Worm (Caenorhabditis elegans) whole organism, midembryonic: Measurements from ENCODE around the gene C34C12.6.

Source experiments
- T22C8.4 ChIP-seq: fragments of 200-800 bp; sonication (Bioruptor generic); IDR thresholded peaks from 2 replicates; pipeline ENCODE4 v1.3.6; 2022; ENCODE audit warnings: missing genetic modification characterization, missing compliant biosample characterization
- cog-1 ChIP-seq: sonication (generic microtip); optimal IDR thresholded peaks from 2 replicates; lab custom pipeline; 2016; ENCODE audit warnings: missing genetic modification characterization, missing compliant biosample characterization
- flt-1 ChIP-seq: fragments of 200-800 bp; sonication (Bioruptor generic); IDR thresholded peaks from 2 replicates; pipeline ENCODE4 v1.3.6; 2022; ENCODE audit warnings: missing genetic modification characterization, missing compliant biosample characterization
- klf-2 ChIP-seq: fragments of 200-800 bp; sonication (Bioruptor generic); conservative IDR thresholded peaks from 2 replicates; pipeline ENCODE4 v1.3.6; 2022; ENCODE audit warnings: missing genetic modification reagents, missing genetic modification characterization, missing compliant biosample characterization
- med-1 ChIP-seq: sonication (generic microtip); optimal IDR thresholded peaks from 2 replicates; lab custom pipeline; 2017; ENCODE audit warnings: missing genetic modification characterization, mild to moderate bottlenecking, missing compliant biosample characterization, antibody characterized with exemption, missing genetic modification reagents; ENCODE audit not compliant: insufficient read depth
- ref-1 ChIP-seq: fragments of 200-800 bp; sonication (Bioruptor generic); conservative IDR thresholded peaks from 2 replicates; pipeline ENCODE4 v1.3.6; 2022; ENCODE audit warnings: missing genetic modification reagents, missing genetic modification characterization, missing compliant biosample characterization
- tab-1 ChIP-seq: fragments of 200-800 bp; sonication (Bioruptor generic); IDR thresholded peaks from 2 replicates; pipeline ENCODE4 v1.3.6; 2022; ENCODE audit warnings: missing genetic modification characterization, missing compliant biosample characterization
- ztf-23 ChIP-seq: fragments of 200-800 bp; sonication (Bioruptor generic); IDR thresholded peaks from 2 replicates; pipeline ENCODE4 v1.3.6; 2022; ENCODE audit warnings: missing genetic modification reagents, missing genetic modification characterization, missing compliant biosample characterization
- ztf-29 ChIP-seq: fragments of 200-800 bp; sonication (Bioruptor generic); IDR thresholded peaks from 2 replicates; pipeline ENCODE4 v1.3.6; 2022; ENCODE audit warnings: missing genetic modification reagents, missing genetic modification characterization, missing compliant biosample characterization

C34C12.6 gene

DNA sequence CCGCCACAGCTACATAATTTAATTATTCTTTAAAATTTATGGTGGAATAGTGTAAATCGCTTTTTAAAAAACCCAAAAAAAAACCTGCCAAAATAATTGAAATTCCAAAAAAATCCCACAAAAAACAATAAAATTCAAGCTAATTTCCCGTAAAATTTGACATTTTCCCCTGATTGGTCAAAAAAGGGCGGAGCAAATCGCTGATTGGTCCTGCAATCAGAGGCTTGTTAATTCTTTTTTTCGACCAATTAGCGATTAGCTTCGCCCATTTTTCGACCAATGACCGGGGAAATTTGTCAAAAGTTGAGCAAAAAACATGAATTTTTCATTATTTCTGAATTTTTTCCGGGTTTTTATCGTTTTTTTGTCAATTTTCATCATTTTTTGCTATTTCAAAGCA is 15.4 kb upstream of the C34C12.6 start:
- no peak for TF ChIP-seq ztf-29 (GFP tag; lab: Robert Waterston, UW)
- no peak for TF ChIP-seq med-1
- no peak for TF ChIP-seq flt-1
- no peak for TF ChIP-seq ref-1 (GFP tag; lab: Robert Waterston, UW)
- no peak for TF ChIP-seq ztf-23 (GFP tag; lab: Robert Waterston, UW)
- no peak for TF ChIP-seq tab-1
- no peak for TF ChIP-seq T22C8.4 (GFP tag; lab: Robert Waterston, UW)
- no peak for TF ChIP-seq klf-2 (GFP tag; lab: Robert Waterston, UW)

DNA sequence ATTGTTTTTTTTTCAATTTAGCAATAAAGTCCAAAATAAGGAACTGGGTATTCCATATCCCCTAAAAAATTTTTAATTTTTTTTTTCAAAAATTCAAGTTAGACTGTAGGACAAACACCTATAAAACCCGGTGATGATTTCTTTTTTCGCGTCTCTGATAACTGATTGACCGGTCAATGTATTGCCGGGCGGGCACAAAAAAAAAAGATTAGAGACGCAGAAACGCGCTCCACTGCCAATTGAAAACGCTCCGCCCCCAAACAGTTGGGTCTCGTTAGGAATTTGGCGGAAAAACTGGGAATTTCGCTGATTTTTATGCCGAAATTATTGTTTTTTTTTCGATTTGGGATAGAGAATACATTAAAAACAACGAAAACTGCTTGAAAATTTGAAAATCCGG is 14.0 kb upstream of the C34C12.6 start:
- no peak for TF ChIP-seq cog-1
- no peak for TF ChIP-seq ztf-29 (GFP tag; lab: Robert Waterston, UW)
- TF ChIP-seq flt-1: no peak
- no peak for TF ChIP-seq tab-1
- TF ChIP-seq med-1: no peak
- no peak for TF ChIP-seq T22C8.4 (GFP tag; lab: Robert Waterston, UW)
- no peak for TF ChIP-seq klf-2 (GFP tag; lab: Robert Waterston, UW)
- no peak for TF ChIP-seq ztf-23 (GFP tag; lab: Robert Waterston, UW)
- no peak for TF ChIP-seq ref-1 (GFP tag; lab: Robert Waterston, UW)

DNA sequence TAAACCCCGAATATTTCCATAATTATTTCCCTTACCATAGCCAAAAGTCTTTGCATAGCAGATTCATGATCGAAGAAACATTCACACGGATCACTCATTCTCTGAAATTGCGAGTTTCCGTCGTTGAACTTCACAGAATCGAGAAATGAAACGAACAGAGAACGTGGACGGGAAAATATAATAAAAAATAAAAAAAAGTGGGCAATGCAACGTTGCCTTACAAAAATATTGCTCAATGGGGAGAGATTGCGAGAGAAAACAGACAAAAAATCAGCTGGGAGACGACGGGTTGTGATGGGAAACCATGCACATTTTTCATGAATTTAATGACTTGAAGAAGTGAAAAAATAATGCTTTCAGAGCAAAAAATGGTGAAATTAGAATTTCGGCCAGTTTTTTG is 12.7 kb upstream of the C34C12.6 start, which contains the start of gene smim-14:
Gene smim-14 (minus strand): TSS at position 101 of the 400 bp plus-strand sequence.
- no peak for TF ChIP-seq ztf-23 (GFP tag; lab: Robert Waterston, UW)

DNA sequence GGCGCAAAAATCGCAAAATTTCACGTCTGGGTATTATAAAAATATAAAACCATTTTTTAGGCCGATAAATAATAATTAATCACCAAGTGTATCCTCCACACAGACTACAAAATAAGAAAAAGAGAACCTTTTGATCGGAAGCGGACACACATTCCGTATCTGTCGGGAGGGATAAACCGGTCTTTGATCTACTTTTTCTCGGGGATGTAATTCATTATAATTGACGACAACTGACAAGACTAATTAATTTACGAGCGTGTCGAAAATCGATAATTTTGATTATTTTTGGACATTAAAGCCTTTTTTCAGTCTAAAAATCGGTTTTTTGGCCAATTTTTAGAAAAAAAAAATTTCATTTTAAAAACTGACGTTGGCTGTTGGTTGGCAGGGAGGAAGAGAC is 12.0 kb upstream of the C34C12.6 start:
- TF ChIP-seq ztf-29 (GFP tag; lab: Robert Waterston, UW) (no peak), klf-2 (GFP tag; lab: Robert Waterston, UW) (no peak), flt-1 (no peak), ref-1 (GFP tag; lab: Robert Waterston, UW) (no peak)

DNA sequence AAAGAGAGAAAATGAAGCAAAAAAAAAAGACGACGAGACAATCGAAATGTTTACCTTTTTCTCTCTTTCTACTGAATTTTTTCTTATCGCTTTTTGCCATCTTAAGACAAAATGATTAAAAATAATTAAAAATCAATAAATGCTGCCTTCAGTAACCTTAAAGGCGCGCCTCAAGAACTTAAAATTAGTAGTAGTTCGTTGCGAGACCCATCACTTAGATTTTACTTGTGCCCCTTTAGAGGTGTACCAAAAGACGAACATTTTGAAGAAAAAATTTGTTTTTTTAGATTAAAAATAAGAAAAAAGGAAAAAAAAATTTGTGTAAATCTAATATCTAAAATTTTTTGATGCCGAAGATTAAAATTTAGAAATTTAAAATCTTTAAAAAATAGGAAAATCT is 11.4 kb upstream of the C34C12.6 start:
- TF ChIP-seq flt-1 (no peak), ztf-29 (GFP tag; lab: Robert Waterston, UW) (no peak), med-1 (no peak), cog-1 (no peak)

DNA sequence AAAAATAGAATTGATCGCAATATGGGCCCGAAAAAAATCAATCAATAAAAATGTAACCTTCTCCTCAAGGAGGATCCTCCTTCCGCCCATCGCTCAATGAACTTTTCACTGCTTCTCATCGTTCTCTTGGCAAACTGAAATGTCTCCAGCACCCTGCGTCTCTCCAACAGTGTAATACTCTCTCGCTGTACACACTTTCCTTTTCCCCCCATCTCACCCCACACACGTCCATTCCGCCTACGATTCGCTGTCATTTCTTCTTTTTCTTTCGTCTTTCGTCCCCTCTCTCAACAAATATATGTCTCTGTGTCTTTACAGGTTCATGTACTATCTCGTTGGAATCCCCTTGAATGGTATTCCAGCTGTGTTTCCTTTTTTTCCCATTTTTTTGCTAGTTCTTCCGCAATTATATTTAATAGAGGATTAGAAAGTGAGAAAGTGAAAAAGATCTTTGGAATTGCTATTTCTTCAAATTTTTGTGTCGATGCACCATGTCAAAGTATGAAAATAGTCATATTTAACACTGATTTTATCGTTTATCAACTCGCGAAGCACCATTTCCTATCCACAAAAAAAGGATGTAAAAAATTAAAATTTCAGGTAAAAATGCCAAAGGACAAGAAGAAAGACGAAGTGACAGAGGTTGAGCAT is 10.9 kb upstream of the C34C12.6 start, which contains the start of gene rsu-1:
Gene rsu-1 (plus strand): TSS at position 601 of the 651 bp plus-strand sequence.
- TF ChIP-seq T22C8.4 (GFP tag; lab: Robert Waterston, UW) (peak; percentile 51), cog-1 (peak; percentile 26), klf-2 (GFP tag; lab: Robert Waterston, UW) (no peak)

DNA sequence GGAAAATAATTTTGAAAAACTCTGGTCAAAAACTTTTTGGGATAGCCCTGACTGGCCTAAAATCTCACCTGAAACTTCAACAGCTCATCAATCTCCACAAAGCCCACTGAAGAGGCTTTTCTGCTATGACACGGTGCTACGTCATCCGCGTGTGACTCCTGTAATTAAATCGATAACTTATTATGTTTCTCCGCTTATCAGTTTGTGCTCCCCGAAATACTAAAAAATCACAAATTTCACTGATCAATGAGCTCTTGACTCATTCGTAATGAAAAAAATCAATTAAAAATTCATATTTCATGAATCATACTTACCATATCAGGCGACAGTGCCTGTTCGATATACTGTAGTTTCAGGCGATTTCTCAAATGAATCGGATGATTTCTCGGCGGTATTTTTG is 7.4 kb upstream of the C34C12.6 start:
- TF ChIP-seq cog-1: no peak
- no peak for TF ChIP-seq klf-2 (GFP tag; lab: Robert Waterston, UW)
- TF ChIP-seq ref-1 (GFP tag; lab: Robert Waterston, UW): no peak
- TF ChIP-seq ztf-29 (GFP tag; lab: Robert Waterston, UW): no peak
- no peak for TF ChIP-seq ztf-23 (GFP tag; lab: Robert Waterston, UW)
- no peak for TF ChIP-seq T22C8.4 (GFP tag; lab: Robert Waterston, UW)
- no peak for TF ChIP-seq flt-1
- no peak for TF ChIP-seq med-1
- TF ChIP-seq tab-1: no peak

DNA sequence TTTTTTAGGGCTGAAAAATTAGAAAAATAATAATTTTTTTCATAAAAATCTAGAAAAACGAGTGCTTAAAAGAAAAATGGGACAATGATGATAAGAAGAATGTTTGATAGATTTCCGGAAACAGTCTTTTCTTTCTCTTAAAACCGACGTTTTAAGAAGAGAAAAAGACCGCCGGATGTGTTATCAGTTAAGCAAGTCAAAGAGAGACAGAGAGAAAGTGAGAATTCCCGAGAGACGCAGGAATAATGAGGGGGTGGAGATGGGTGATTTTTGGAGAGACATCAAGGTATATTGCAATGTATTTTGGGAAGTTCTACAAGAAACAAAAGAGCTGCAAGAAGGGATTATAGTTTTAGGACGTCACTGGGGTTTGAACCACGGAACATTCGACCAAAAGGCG is 6.9 kb upstream of the C34C12.6 start, which contains the start of gene C34C12.9:
Gene C34C12.9 (minus strand): TSS at position 16 of the 400 bp plus-strand sequence.
- TF ChIP-seq cog-1: no peak
- TF ChIP-seq T22C8.4 (GFP tag; lab: Robert Waterston, UW): no peak
- no peak for TF ChIP-seq med-1
- no peak for TF ChIP-seq tab-1

DNA sequence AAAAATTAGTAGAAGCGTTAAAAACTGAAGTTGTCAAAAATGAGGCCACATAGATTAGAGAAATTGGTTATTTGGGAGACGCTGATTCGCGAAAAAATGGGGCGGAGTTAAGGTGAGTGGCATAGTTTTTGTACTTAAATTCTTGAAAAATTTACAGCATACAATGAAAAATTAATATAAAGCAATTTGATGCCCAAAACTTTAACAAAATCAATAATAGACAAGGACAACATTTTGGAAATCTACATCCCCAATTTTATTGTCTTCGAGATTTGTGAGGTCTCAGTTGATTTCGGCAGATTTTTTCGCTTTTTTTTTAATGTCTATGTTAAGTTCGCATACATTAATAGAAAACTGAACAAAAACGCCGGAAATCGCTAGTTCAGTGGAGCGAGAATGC is 6.1 kb upstream of the C34C12.6 start:
- TF ChIP-seq ref-1 (GFP tag; lab: Robert Waterston, UW): no peak
- TF ChIP-seq med-1: no peak
- TF ChIP-seq cog-1: peak; percentile 66
- no peak for TF ChIP-seq ztf-29 (GFP tag; lab: Robert Waterston, UW)
- TF ChIP-seq flt-1: 0 out of 2 replicates have a peak, but pooled peaks have one; percentile 29
- TF ChIP-seq T22C8.4 (GFP tag; lab: Robert Waterston, UW): no peak
- no peak for TF ChIP-seq ztf-23 (GFP tag; lab: Robert Waterston, UW)
- TF ChIP-seq klf-2 (GFP tag; lab: Robert Waterston, UW): peak; percentile 56; the same call in 1 of the 2 replicates

DNA sequence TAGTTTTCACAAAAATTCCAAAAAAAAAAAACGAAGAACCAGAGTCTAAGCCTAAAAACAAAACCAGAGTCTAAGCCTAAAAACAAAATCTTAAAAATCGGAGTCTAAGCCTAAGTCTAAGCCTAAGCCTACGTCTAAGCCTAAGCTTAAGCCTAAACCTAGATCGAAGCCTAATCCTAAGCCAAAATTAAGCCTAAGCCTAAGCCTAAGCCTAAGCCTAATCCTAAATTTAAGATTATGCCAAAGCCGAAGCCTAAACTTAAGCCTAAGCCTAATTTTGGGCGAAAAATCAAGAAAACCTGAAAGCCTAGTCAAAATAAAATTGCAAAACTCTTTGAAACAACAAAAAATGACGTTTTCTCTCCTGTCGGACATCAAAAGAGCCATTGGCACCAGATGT is 5.0 kb upstream of the C34C12.6 start:
- TF ChIP-seq ztf-29 (GFP tag; lab: Robert Waterston, UW) (no peak), flt-1 (no peak), T22C8.4 (GFP tag; lab: Robert Waterston, UW) (no peak), klf-2 (GFP tag; lab: Robert Waterston, UW) (no peak)

DNA sequence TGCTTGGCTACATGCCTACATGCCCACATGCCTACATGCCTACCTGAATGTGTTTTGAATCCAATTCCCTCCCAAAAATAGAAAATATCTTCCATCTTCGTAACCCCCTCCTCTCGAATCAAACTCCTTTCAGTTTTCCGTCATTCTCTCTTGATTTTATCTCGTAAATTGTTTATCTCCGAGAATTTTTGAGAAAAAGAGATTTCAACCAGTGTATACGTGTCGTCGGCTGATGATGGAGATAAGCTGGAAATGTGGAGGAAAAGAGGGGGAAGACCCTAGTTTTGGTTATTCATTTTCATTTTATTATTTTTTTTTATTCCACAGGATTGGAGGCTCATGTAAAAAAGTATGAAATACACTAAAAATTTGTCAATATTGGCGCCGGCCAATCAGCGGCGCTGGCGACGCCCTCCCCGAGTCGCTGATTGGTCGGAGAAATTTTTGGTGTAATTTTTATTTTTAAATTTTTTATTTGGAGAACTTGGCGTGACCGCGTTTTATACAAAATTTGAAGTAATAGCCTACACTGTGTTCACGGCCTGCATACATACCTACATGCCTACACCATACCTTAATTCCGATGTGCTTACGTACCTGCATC is 3.5 kb upstream of the C34C12.6 start:
- no peak for TF ChIP-seq cog-1
- TF ChIP-seq klf-2 (GFP tag; lab: Robert Waterston, UW): no peak
- TF ChIP-seq med-1: no peak
- TF ChIP-seq ref-1 (GFP tag; lab: Robert Waterston, UW): no peak
- no peak for TF ChIP-seq ztf-23 (GFP tag; lab: Robert Waterston, UW)
- TF ChIP-seq T22C8.4 (GFP tag; lab: Robert Waterston, UW): no peak
- TF ChIP-seq ztf-29 (GFP tag; lab: Robert Waterston, UW): no peak
